Fruit fly (Drosophila melanogaster) whole organism, embryonic: ENCODE results near the gene Eig71Eg.

Experiments used
- Adf1 ChIP-seq: fragments of 200-800 bp; sonication (Bioruptor generic); IDR thresholded peaks from 2 replicates; pipeline ENCODE4 v1.3.6; 2022; ENCODE audit warnings: missing biosample characterization, missing genetic modification characterization
- Atf3 ChIP-seq: fragments of 200-800 bp; sonication (Bioruptor generic); optimal IDR thresholded peaks from 3 replicates; lab custom pipeline; 2016; ENCODE audit warnings: missing biosample characterization, missing genetic modification characterization
- CG10209 ChIP-seq: fragments of 200-800 bp; sonication (Bioruptor generic); optimal IDR thresholded peaks from 3 replicates; lab custom pipeline; 2017; ENCODE audit warnings: missing biosample characterization, mild to moderate bottlenecking, missing genetic modification characterization, missing genetic modification reagents
- CG10979 ChIP-seq: fragments of 200-800 bp; sonication (Bioruptor generic); optimal IDR thresholded peaks from 2 replicates; lab custom pipeline; 2018; ENCODE audit warnings: missing biosample characterization, mild to moderate bottlenecking, missing genetic modification characterization, moderate library complexity
- CG13123 ChIP-seq: fragments of 200-800 bp; sonication (Bioruptor generic); optimal IDR thresholded peaks from 2 replicates; lab custom pipeline; 2016; ENCODE audit warnings: missing biosample characterization, missing genetic modification characterization
- CG1602 ChIP-seq: fragments of 200-800 bp; sonication (Bioruptor generic); optimal IDR thresholded peaks from 3 replicates; lab custom pipeline; 2016; ENCODE audit warnings: missing biosample characterization, missing genetic modification characterization
- CG1603 ChIP-seq: fragments of 200-800 bp; sonication (Bioruptor generic); optimal IDR thresholded peaks from 2 replicates; lab custom pipeline; 2019; ENCODE audit warnings: missing biosample characterization, mild to moderate bottlenecking, missing genetic modification characterization, moderate library complexity
- CG16815 ChIP-seq: fragments of 200-800 bp; sonication (Bioruptor generic); optimal IDR thresholded peaks from 3 replicates; lab custom pipeline; 2017; ENCODE audit warnings: missing biosample characterization, mild to moderate bottlenecking, missing genetic modification characterization
- CG17328 ChIP-seq: fragments of 200-800 bp; sonication (Bioruptor generic); IDR thresholded peaks from 2 replicates; pipeline ENCODE4 v1.3.6; 2022; ENCODE audit warnings: missing biosample characterization, missing genetic modification characterization
- CG17829 ChIP-seq: fragments of 200-800 bp; optimal IDR thresholded peaks from 2 replicates; lab custom pipeline; 2019; ENCODE audit warnings: missing biosample characterization, mild to moderate bottlenecking, missing genetic modification characterization, moderate library complexity
- CG1792 ChIP-seq: fragments of 200-800 bp; sonication (Bioruptor generic); optimal IDR thresholded peaks from 2 replicates; lab custom pipeline; 2016; ENCODE audit warnings: missing biosample characterization, missing genetic modification characterization
- CG18476 ChIP-seq: fragments of 200-800 bp; sonication (Bioruptor generic); optimal IDR thresholded peaks from 2 replicates; lab custom pipeline; 2016; ENCODE audit warnings: missing biosample characterization, mild to moderate bottlenecking, missing genetic modification characterization
- CG2202 ChIP-seq: fragments of 200-800 bp; sonication (Bioruptor generic); optimal IDR thresholded peaks from 2 replicates; lab custom pipeline; 2018; ENCODE audit warnings: missing biosample characterization, mild to moderate bottlenecking, missing genetic modification characterization
- CG2875 ChIP-seq: fragments of 200-800 bp; sonication (Bioruptor generic); optimal IDR thresholded peaks from 2 replicates; lab custom pipeline; 2017; ENCODE audit warnings: missing biosample characterization, mild to moderate bottlenecking, missing genetic modification characterization, missing genetic modification reagents
- CG30431 ChIP-seq: fragments of 200-800 bp; sonication (Bioruptor generic); optimal IDR thresholded peaks from 2 replicates; lab custom pipeline; 2017; ENCODE audit warnings: missing biosample characterization, missing genetic modification characterization
- CG31224 ChIP-seq: fragments of 200-800 bp; sonication (Bioruptor generic); IDR thresholded peaks from 2 replicates; pipeline ENCODE4 v1.3.6; 2022; ENCODE audit warnings: missing biosample characterization, missing genetic modification characterization
- CG31441 ChIP-seq: fragments of 200-800 bp; sonication (Bioruptor generic); IDR thresholded peaks from 2 replicates; pipeline ENCODE4 v1.3.6; 2022; ENCODE audit warnings: missing biosample characterization, missing genetic modification characterization
- CG3407 ChIP-seq: fragments of 200-800 bp; sonication (Bioruptor generic); optimal IDR thresholded peaks from 2 replicates; lab custom pipeline; 2018; ENCODE audit warnings: missing biosample characterization, mild to moderate bottlenecking, missing genetic modification characterization
- CG6791 ChIP-seq: fragments of 200-800 bp; sonication (Bioruptor generic); IDR thresholded peaks from 3 replicates; pipeline ENCODE4 v1.3.6; 2022; ENCODE audit warnings: missing biosample characterization, missing genetic modification characterization; ENCODE audit not compliant: partially characterized antibody
- CG6854 ChIP-seq: fragments of 200-800 bp; sonication (Bioruptor generic); optimal IDR thresholded peaks from 3 replicates; lab custom pipeline; 2017; ENCODE audit warnings: missing biosample characterization, mild to moderate bottlenecking, missing genetic modification characterization
- CoRest ChIP-seq: fragments of 200-800 bp; sonication (Bioruptor generic); optimal IDR thresholded peaks from 3 replicates; lab custom pipeline; 2018; ENCODE audit warnings: missing biosample characterization, mild to moderate bottlenecking, missing genetic modification characterization, moderate library complexity
- D ChIP-seq, 2 experiments: fragments of 200-800 bp in 1 of 2; fragments of >200 bp in 1 of 2; sonication (Bioruptor generic) in 1 of 2; optimal IDR thresholded peaks; 2 replicates in 1 of 2; 3 replicates in 1 of 2; lab custom pipeline; 2017; ENCODE audit warnings: mild to moderate bottlenecking in 1 of 2, missing biosample characterization in 1 of 2, missing genetic modification characterization in 1 of 2, missing genetic modification reagents in 1 of 2
- D19A ChIP-seq: fragments of 200-800 bp; optimal IDR thresholded peaks from 3 replicates; lab custom pipeline; 2019; ENCODE audit warnings: missing biosample characterization, mild to moderate bottlenecking, missing genetic modification characterization, moderate library complexity
- D19B ChIP-seq: fragments of 200-800 bp; sonication (Bioruptor generic); optimal IDR thresholded peaks from 2 replicates; lab custom pipeline; 2017; ENCODE audit warnings: missing biosample characterization, mild to moderate bottlenecking, missing genetic modification characterization
- Doc2 ChIP-seq: fragments of 200-800 bp; sonication (Bioruptor generic); IDR thresholded peaks from 2 replicates; pipeline ENCODE4 v1.3.6; 2022; ENCODE audit warnings: missing biosample characterization, missing genetic modification characterization
- HLH3B ChIP-seq: fragments of 200-800 bp; sonication (Bioruptor generic); IDR thresholded peaks from 2 replicates; pipeline ENCODE4 v1.3.6; 2022; ENCODE audit warnings: missing biosample characterization, missing genetic modification characterization
- HLH54F ChIP-seq: fragments of 200-800 bp; sonication (Bioruptor generic); optimal IDR thresholded peaks from 3 replicates; lab custom pipeline; 2016; ENCODE audit warnings: missing biosample characterization, missing genetic modification characterization
- Hsf ChIP-seq: fragments of 200-800 bp; sonication (Bioruptor generic); optimal IDR thresholded peaks from 3 replicates; lab custom pipeline; 2016; ENCODE audit warnings: missing biosample characterization, missing genetic modification characterization
- Lhr ChIP-seq: fragments of 200-800 bp; sonication (Bioruptor generic); optimal IDR thresholded peaks from 3 replicates; lab custom pipeline; 2017; ENCODE audit warnings: mild to moderate bottlenecking, missing biosample characterization, missing genetic modification reagents, missing genetic modification characterization
- Spps ChIP-seq: fragments of 200-800 bp; sonication (Bioruptor generic); optimal IDR thresholded peaks from 2 replicates; lab custom pipeline; 2018; ENCODE audit warnings: missing biosample characterization, mild to moderate bottlenecking, missing genetic modification characterization
- TFAM ChIP-seq: fragments of 200-800 bp; sonication (Bioruptor generic); optimal IDR thresholded peaks from 2 replicates; lab custom pipeline; 2017; ENCODE audit warnings: missing biosample characterization, missing genetic modification characterization, inconsistent platforms
- al ChIP-seq: fragments of 200-800 bp; sonication (Bioruptor generic); IDR thresholded peaks from 2 replicates; pipeline ENCODE4 v1.3.6; 2022; ENCODE audit warnings: missing biosample characterization, missing genetic modification characterization
- corto ChIP-seq: fragments of 200-800 bp; sonication (Bioruptor generic); optimal IDR thresholded peaks from 2 replicates; lab custom pipeline; 2016; ENCODE audit warnings: missing biosample characterization, mild to moderate bottlenecking, missing genetic modification characterization, moderate library complexity
- dysf ChIP-seq: fragments of 200-800 bp; sonication (Bioruptor generic); IDR thresholded peaks from 3 replicates; pipeline ENCODE4 v1.3.6; 2022; ENCODE audit warnings: missing biosample characterization, missing genetic modification characterization
- eve ChIP-seq, 2 experiments: fragments of >200 bp; optimal IDR thresholded peaks; 2 replicates each; lab custom pipeline; 2017; ENCODE audit warnings: missing biosample characterization in 2 of 2, missing genetic modification characterization in 2 of 2
- ftz-f1 ChIP-seq: fragments of 200-800 bp; sonication (Bioruptor generic); optimal IDR thresholded peaks from 2 replicates; lab custom pipeline; 2016; ENCODE audit warnings: missing biosample characterization, missing genetic modification characterization
- gem ChIP-seq: fragments of 200-800 bp; sonication (Bioruptor generic); optimal IDR thresholded peaks from 2 replicates; lab custom pipeline; 2019; ENCODE audit warnings: missing biosample characterization, mild to moderate bottlenecking, missing genetic modification characterization, moderate library complexity
- grau ChIP-seq: fragments of 200-800 bp; optimal IDR thresholded peaks from 3 replicates; lab custom pipeline; 2019; ENCODE audit warnings: missing biosample characterization, mild to moderate bottlenecking, missing genetic modification characterization, moderate library complexity
- gsb ChIP-seq: fragments of 200-800 bp; sonication (Bioruptor generic); IDR thresholded peaks from 2 replicates; pipeline ENCODE4 v1.3.6; 2022; ENCODE audit warnings: missing biosample characterization, missing genetic modification characterization
- hth ChIP-seq: fragments of >200 bp; optimal IDR thresholded peaks from 2 replicates; lab custom pipeline; 2017; ENCODE audit warnings: inconsistent platforms
- kay ChIP-seq: fragments of 200-800 bp; sonication (Bioruptor generic); optimal IDR thresholded peaks from 2 replicates; lab custom pipeline; 2016; ENCODE audit warnings: missing biosample characterization, missing genetic modification characterization
- ken ChIP-seq: fragments of 200-800 bp; sonication (Bioruptor generic); IDR thresholded peaks from 3 replicates; pipeline ENCODE4 v1.3.6; 2022; ENCODE audit warnings: missing biosample characterization, missing genetic modification characterization
- mam ChIP-seq: fragments of 200-800 bp; sonication (Bioruptor generic); optimal IDR thresholded peaks from 3 replicates; lab custom pipeline; 2016; ENCODE audit warnings: missing biosample characterization, missing genetic modification characterization
- odd ChIP-seq: fragments of 200-800 bp; sonication (Bioruptor generic); optimal IDR thresholded peaks from 2 replicates; lab custom pipeline; 2017; ENCODE audit warnings: missing biosample characterization, mild to moderate bottlenecking, missing genetic modification characterization
- row ChIP-seq: fragments of 200-800 bp; sonication (Bioruptor generic); IDR thresholded peaks from 3 replicates; pipeline ENCODE4 v1.3.6; 2022; ENCODE audit warnings: missing biosample characterization, missing genetic modification characterization
- run ChIP-seq: fragments of 200-800 bp; sonication (Bioruptor generic); optimal IDR thresholded peaks from 3 replicates; lab custom pipeline; 2018; ENCODE audit warnings: missing biosample characterization, mild to moderate bottlenecking, missing genetic modification characterization
- sqz ChIP-seq: fragments of 200-800 bp; sonication (Bioruptor generic); optimal IDR thresholded peaks from 3 replicates; lab custom pipeline; 2018; ENCODE audit warnings: missing biosample characterization, mild to moderate bottlenecking, missing genetic modification characterization
- twi ChIP-seq: fragments of 200-800 bp; optimal IDR thresholded peaks from 2 replicates; lab custom pipeline; 2019; ENCODE audit warnings: missing biosample characterization, mild to moderate bottlenecking, missing genetic modification characterization, moderate library complexity
- wdn ChIP-seq: fragments of 200-800 bp; sonication (Bioruptor generic); IDR thresholded peaks from 2 replicates; pipeline ENCODE4 v1.3.6; 2022; ENCODE audit warnings: missing biosample characterization, missing genetic modification characterization
- zf30C ChIP-seq: fragments of 200-800 bp; sonication (Bioruptor generic); optimal IDR thresholded peaks from 3 replicates; lab custom pipeline; 2018; ENCODE audit warnings: missing biosample characterization, mild to moderate bottlenecking, missing genetic modification characterization

The Eig71Eg gene

dm6 chr3L:15700338-15700966 is 43.0 kb downstream of the Eig71Eg start (continued):
- TF ChIP-seq Hsf (peak; percentile 32), ken (GFP tag; lab: Robert Waterston, UW) (no peak), gsb (GFP tag; lab: Robert Waterston, UW) (no peak), CG1792 (GFP tag; lab: Kevin White, UChicago) (no peak), D19B (GFP tag; lab: Kevin White, UChicago) (no peak), CG31224 (GFP tag; lab: Robert Waterston, UW) (no peak), al (GFP tag; lab: Robert Waterston, UW) (no peak), eve (GFP tag; optimal IDR thresholded peaks at IDR 0.05; lab: Kevin White, UChicago) (peak in 1 of 2 experiments; percentile 60), CoRest (peak; percentile 60), run (tag; lab: Kevin White, UChicago) (no peak), D19A (peak; percentile 69), gem (peak; percentile 83), CG17328 (GFP tag; lab: Robert Waterston, UW) (peak; percentile 25; the same call in 1 of the 2 replicates), CG10209 (GFP tag; lab: Kevin White, UChicago) (peak; percentile 62), CG1603 (tag; lab: Kevin White, UChicago) (no peak), Adf1 (GFP tag; lab: Robert Waterston, UW) (no peak), CG1602 (peak; percentile 40), CG13123 (no peak), Spps (tag; lab: Kevin White, UChicago) (peak; percentile 34), kay (GFP tag; lab: Kevin White, UChicago) (no peak), sqz (peak; percentile 20), odd (no peak), HLH3B (no peak), CG2202 (tag; lab: Kevin White, UChicago) (peak; percentile 53), Doc2 (GFP tag; lab: Robert Waterston, UW) (no peak), dysf (GFP tag; lab: Robert Waterston, UW) (no peak), wdn (GFP tag; lab: Robert Waterston, UW) (no peak), Atf3 (GFP tag; lab: Kevin White, UChicago) (no peak), mam (GFP tag; lab: Kevin White, UChicago) (no peak), grau (tag; lab: Kevin White, UChicago) (peak; percentile 65), CG2875 (GFP tag; lab: Kevin White, UChicago) (peak; percentile 38), zf30C (GFP tag; lab: Kevin White, UChicago) (peak; percentile 97), CG16815 (GFP tag; lab: Kevin White, UChicago) (peak; percentile 81), CG6791 (GFP tag; lab: Robert Waterston, UW) (0 out of 3 replicates have a peak, but pooled peaks have one; percentile 13), HLH54F (no peak), CG17829 (peak; percentile 58), CG18476 (GFP tag; lab: Kevin White, UChicago) (no peak), CG6854 (GFP tag; lab: Kevin White, UChicago) (no peak), CG30431 (GFP tag; lab: Kevin White, UChicago) (peak; percentile 60), hth (lab: Kevin White, UChicago) (no peak), Lhr (GFP tag; lab: Kevin White, UChicago) (peak; percentile 13), row (GFP tag; lab: Robert Waterston, UW) (peak; percentile 62), ftz-f1 (GFP tag; lab: Kevin White, UChicago) (no peak), CG10979 (peak; percentile 77), CG3407 (GFP tag; lab: Kevin White, UChicago) (peak; percentile 25), corto (GFP tag; lab: Kevin White, UChicago) (peak; percentile 44), TFAM (GFP tag; lab: Kevin White, UChicago) (no peak), D (optimal IDR thresholded peaks at IDR 0.05; lab: Kevin White, UChicago) (no peak), D (GFP tag; optimal IDR thresholded peaks at IDR 0.05; lab: Kevin White, UChicago) (peak; percentile 19), twi (tag; lab: Kevin White, UChicago) (no peak), CG31441 (GFP tag; lab: Robert Waterston, UW) (peak; percentile 49; the same call in 1 of the 2 replicates)
